Worm (Caenorhabditis elegans) whole organism, L1 larva: ENCODE results near the gene F08H9.3.

Source experiments
- jun-1 ChIP-seq: fragments of 150-350 bp; optimal IDR thresholded peaks from 2 replicates; lab custom pipeline; 2014; ENCODE audit warnings: missing biosample characterization, missing genetic modification reagents, missing genetic modification characterization
- rnt-1 ChIP-seq: sonication (generic microtip); optimal IDR thresholded peaks from 2 replicates; lab custom pipeline; 2016; ENCODE audit warnings: mild to moderate bottlenecking, missing genetic modification characterization, moderate library complexity, missing compliant biosample characterization
- sox-4 ChIP-seq: sonication (generic microtip); optimal IDR thresholded peaks from 2 replicates; lab custom pipeline; 2016; ENCODE audit warnings: missing genetic modification characterization, missing compliant biosample characterization
- unc-130 ChIP-seq: fragments of 150-350 bp; optimal IDR thresholded peaks from 2 replicates; lab custom pipeline; 2017; ENCODE audit warnings: missing biosample characterization, missing genetic modification characterization, inconsistent platforms
- unc-62 ChIP-seq: fragments of 150-350 bp; optimal IDR thresholded peaks from 2 replicates; lab custom pipeline; 2014; ENCODE audit warnings: missing biosample characterization, missing genetic modification reagents, missing genetic modification characterization
- zag-1 ChIP-seq: fragments of 150-350 bp; optimal IDR thresholded peaks from 2 replicates; lab custom pipeline; 2014; ENCODE audit warnings: missing biosample characterization, missing genetic modification characterization

- TF ChIP-seq sox-4 (tag; lab: Kevin White, UChicago), result no peak
- TF ChIP-seq zag-1, result no peak
- TF ChIP-seq unc-62 (GFP tag; lab: Kevin White, UChicago), result no peak
- TF ChIP-seq jun-1 (tag; lab: Kevin White, UChicago), result no peak
- TF ChIP-seq unc-130 (tag; lab: Kevin White, UChicago), result no peak
- TF ChIP-seq rnt-1 (tag; lab: Kevin White, UChicago), result no peak
Measured at ce11 chrV:14460615-14461102, 2.5 kb downstream of the F08H9.3 start, which contains the start of gene F08H9.2.
